Fruit fly (Drosophila melanogaster): ENCODE data around the gene CG18048.

Gene CG18048

DNA sequence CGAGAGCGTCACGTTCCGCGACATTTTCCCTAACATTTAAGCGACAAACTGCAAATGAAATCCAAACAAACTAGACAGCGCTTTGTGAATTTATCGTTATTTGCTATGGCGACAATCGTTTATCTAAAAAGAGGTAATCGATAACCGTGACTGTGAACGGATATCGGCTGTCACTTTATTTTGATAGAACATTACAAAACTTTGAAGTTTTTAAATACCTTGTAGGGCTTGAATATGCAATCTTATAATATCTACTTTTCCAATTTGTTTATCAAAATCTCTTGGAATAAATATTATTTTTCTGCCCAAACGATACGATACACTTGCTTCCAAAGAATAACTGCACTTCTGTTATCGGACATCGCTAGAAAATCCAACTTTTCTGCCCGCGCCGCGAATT is 34.2 kb downstream of the CG18048 start, which contains the start of the genes CG1024 and TfIIFalpha (continued):
- TF ChIP-seq unc-4 (GFP tag; IDR thresholded peaks at IDR 0.05; ENCODE audit: partially characterized antibody) (peak; percentile 88), CG18262 (tag; optimal IDR thresholded peaks at IDR 0.05) (no peak), ci (GFP tag; IDR thresholded peaks at IDR 0.05) (no peak), Max (GFP tag; optimal IDR thresholded peaks at IDR 0.05) (peak; percentile 7), CG10543 (GFP tag; optimal IDR thresholded peaks at IDR 0.05) (no peak), CG10979 (tag; optimal IDR thresholded peaks at IDR 0.05) (peak; percentile 4), CG3163 (GFP tag; optimal IDR thresholded peaks at IDR 0.05) (no peak), CG17912 (GFP tag; optimal IDR thresholded peaks at IDR 0.05) (no peak), scrt (GFP tag; optimal IDR thresholded peaks at IDR 0.05) (no peak), CG8388 (GFP tag; optimal IDR thresholded peaks at IDR 0.05) (no peak), pb (GFP tag; optimal IDR thresholded peaks at IDR 0.05) (no peak), nerfin-1 (tag; optimal IDR thresholded peaks at IDR 0.05) (peak; percentile 9), ham (GFP tag; IDR thresholded peaks at IDR 0.05) (no peak), bowl (GFP tag; IDR thresholded peaks at IDR 0.05) (no peak), oc (tag; optimal IDR thresholded peaks at IDR 0.05) (no peak), Fer1 (GFP tag; optimal IDR thresholded peaks at IDR 0.05) (peak; percentile 20), CG6854 (GFP tag; optimal IDR thresholded peaks at IDR 0.05) (no peak)

DNA sequence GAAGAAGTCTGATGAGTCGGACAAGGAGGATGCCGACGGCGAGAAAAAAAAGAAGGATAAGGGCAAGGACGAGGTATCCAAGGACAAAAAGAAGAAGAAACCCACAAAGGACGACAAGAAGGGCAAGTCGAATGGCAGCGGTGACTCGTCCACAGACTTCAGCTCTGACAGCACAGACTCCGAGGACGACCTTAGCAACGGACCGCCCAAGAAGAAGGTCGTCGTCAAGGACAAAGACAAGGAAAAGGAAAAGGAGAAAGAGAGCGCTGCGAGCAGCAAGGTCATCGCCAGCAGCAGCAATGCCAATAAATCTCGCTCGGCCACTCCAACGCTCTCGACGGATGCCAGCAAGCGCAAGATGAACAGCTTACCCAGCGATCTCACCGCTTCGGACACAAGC is 35.9 kb downstream of the CG18048 start:
- TF ChIP-seq dati (GFP tag; IDR thresholded peaks at IDR 0.05) (no peak), bsh (GFP tag; optimal IDR thresholded peaks at IDR 0.05) (no peak), ci (GFP tag; IDR thresholded peaks at IDR 0.05) (0 out of 3 replicates have a peak, but pooled peaks have one; percentile 16), CG11723 (GFP tag; optimal IDR thresholded peaks at IDR 0.05) (no peak), ems (GFP tag; optimal IDR thresholded peaks at IDR 0.05) (no peak), pan (optimal IDR thresholded peaks at IDR 0.05) (no peak), pan (GFP tag; optimal IDR thresholded peaks at IDR 0.05 in 1 of 2, IDR thresholded peaks at IDR 0.05 in 1 of 2) (no peak), CG15514 (GFP tag; optimal IDR thresholded peaks at IDR 0.05) (no peak), Oaz (GFP tag; IDR thresholded peaks at IDR 0.05) (no peak), al (GFP tag; IDR thresholded peaks at IDR 0.05) (no peak), Ets65A (GFP tag) (peak; percentile 93)

- peak; percentile 46 for TF ChIP-seq lbe (GFP tag; optimal IDR thresholded peaks at IDR 0.05)
- no peak for TF ChIP-seq kni (GFP tag; optimal IDR thresholded peaks at IDR 0.05)
- peak; percentile 98 for TF ChIP-seq Bgb (GFP tag; IDR thresholded peaks at IDR 0.05; ENCODE audit: partially characterized antibody)
- TF ChIP-seq MBD-R2 (GFP tag; IDR thresholded peaks at IDR 0.05), result peak; percentile 64
- TF ChIP-seq CG42726 (GFP tag; IDR thresholded peaks at IDR 0.05; ENCODE audit: partially characterized antibody), result peak; percentile 97
- peak; percentile 97 for TF ChIP-seq tna (GFP tag; IDR thresholded peaks at IDR 0.05; ENCODE audit: partially characterized antibody)
- TF ChIP-seq E2f2 (GFP tag; IDR thresholded peaks at IDR 0.05), result peak; percentile 70
- TF ChIP-seq bbx (GFP tag; IDR thresholded peaks at IDR 0.05; ENCODE audit: partially characterized antibody), result peak; percentile 99
- TF ChIP-seq MESR4 (GFP tag; optimal IDR thresholded peaks at IDR 0.05), result peak; percentile 74
- peak; percentile 42 for TF ChIP-seq CG14710 (tag; optimal IDR thresholded peaks at IDR 0.05)
- TF ChIP-seq CG2120 (GFP tag; optimal IDR thresholded peaks at IDR 0.05), result peak; percentile 34
- no peak for TF ChIP-seq CG11456 (GFP tag; IDR thresholded peaks at IDR 0.05)
- TF ChIP-seq Side (GFP tag; optimal IDR thresholded peaks at IDR 0.05), result no peak
- TF ChIP-seq sna (GFP tag; IDR thresholded peaks at IDR 0.05; ENCODE audit: partially characterized antibody), result peak; percentile 95
- no peak for TF ChIP-seq dan (GFP tag; IDR thresholded peaks at IDR 0.05)
- TF ChIP-seq nom (GFP tag; optimal IDR thresholded peaks at IDR 0.05), result peak; percentile 18
- TF ChIP-seq vnd (GFP tag; IDR thresholded peaks at IDR 0.05; ENCODE audit: partially characterized antibody), result peak; percentile 96
- peak; percentile 94 for TF ChIP-seq nerfin-2 (GFP tag; IDR thresholded peaks at IDR 0.05; ENCODE audit: partially characterized antibody)
- peak; percentile 39 for TF ChIP-seq CG10267 (tag; optimal IDR thresholded peaks at IDR 0.05)
- TF ChIP-seq CG33557 (GFP tag; optimal IDR thresholded peaks at IDR 0.05), result no peak
These were observed 37.0 kb downstream of the CG18048 start, which contains the start of gene gzl for dm6 chr3R:6382733-6383465. TSS of gene gzl (plus strand) at chr3R:6382914.
